Worm (Caenorhabditis elegans) whole organism, late embryonic: ENCODE data around the gene Y54G2A.72.
"Not testable (repeated sequence)": the region's sequence is repeated elsewhere in the genome, so short reads cannot be mapped to it uniquely, and the experiment has no call there.

Experiments used
- C08G9.2 ChIP-seq: sonication (generic microtip); optimal IDR thresholded peaks from 2 replicates; lab custom pipeline; 2016; ENCODE audit warnings: mild to moderate bottlenecking, missing genetic modification characterization, moderate library complexity, missing compliant biosample characterization
- C38D4.7 ChIP-seq: fragments of 200-800 bp; sonication (Bioruptor generic); optimal IDR thresholded peaks from 2 replicates; lab custom pipeline; 2018; ENCODE audit warnings: mild to moderate bottlenecking, missing genetic modification characterization, moderate library complexity, missing compliant biosample characterization
- K02D7.2 ChIP-seq: sonication (generic microtip); optimal IDR thresholded peaks from 2 replicates; lab custom pipeline; 2017; ENCODE audit warnings: mild to moderate bottlenecking, missing genetic modification characterization, missing compliant biosample characterization
- K09A11.1 ChIP-seq: sonication (generic microtip); optimal IDR thresholded peaks from 2 replicates; lab custom pipeline; 2017; ENCODE audit warnings: antibody characterized with exemption, mild to moderate bottlenecking, missing genetic modification characterization, missing compliant biosample characterization; ENCODE audit not compliant: insufficient read depth
- T23F11.4 ChIP-seq: fragments of 200-800 bp; sonication (Bioruptor generic); optimal IDR thresholded peaks from 2 replicates; lab custom pipeline; 2018; ENCODE audit warnings: mild to moderate bottlenecking, missing genetic modification characterization, missing compliant biosample characterization
- Y22D7AL.16 ChIP-seq: sonication (generic microtip); optimal IDR thresholded peaks from 2 replicates; lab custom pipeline; 2016; ENCODE audit warnings: missing genetic modification characterization, missing compliant biosample characterization
- ahr-1 ChIP-seq: sonication (generic microtip); optimal IDR thresholded peaks from 2 replicates; lab custom pipeline; 2016; ENCODE audit warnings: missing genetic modification characterization, missing compliant biosample characterization
- ama-1 ChIP-seq: fragments of 150-350 bp; optimal IDR thresholded peaks from 2 replicates; lab custom pipeline; 2014
- ceh-14 ChIP-seq: sonication (generic microtip); optimal IDR thresholded peaks from 2 replicates; lab custom pipeline; 2016; ENCODE audit warnings: missing genotype, missing genetic modification characterization, missing compliant biosample characterization
- ceh-18 ChIP-seq: sonication (generic microtip); optimal IDR thresholded peaks from 2 replicates; lab custom pipeline; 2016; ENCODE audit warnings: missing genetic modification characterization, missing compliant biosample characterization
- ceh-19 ChIP-seq: fragments of 200-800 bp; sonication (Bioruptor generic); optimal IDR thresholded peaks from 2 replicates; lab custom pipeline; 2018; ENCODE audit warnings: mild to moderate bottlenecking, missing genetic modification characterization, missing compliant biosample characterization
- ceh-22 ChIP-seq: sonication (generic microtip); optimal IDR thresholded peaks from 2 replicates; lab custom pipeline; 2017; ENCODE audit warnings: missing biosample characterization, missing genetic modification characterization
- ceh-24 ChIP-seq: sonication (generic microtip); optimal IDR thresholded peaks from 2 replicates; lab custom pipeline; 2016; ENCODE audit warnings: mild to moderate bottlenecking, missing genetic modification characterization, missing compliant biosample characterization
- ceh-30 ChIP-seq: fragments of 150-350 bp; optimal IDR thresholded peaks from 2 replicates; lab custom pipeline; 2014; ENCODE audit warnings: missing biosample characterization, missing genetic modification characterization
- ceh-31 ChIP-seq: sonication (generic microtip); optimal IDR thresholded peaks from 2 replicates; lab custom pipeline; 2016; ENCODE audit warnings: missing genetic modification characterization, missing compliant biosample characterization
- ceh-48 ChIP-seq: sonication (generic microtip); optimal IDR thresholded peaks from 2 replicates; lab custom pipeline; 2016; ENCODE audit warnings: missing genetic modification characterization, inconsistent platforms, missing compliant biosample characterization
- ceh-6 ChIP-seq: fragments of 200-800 bp; sonication (Bioruptor generic); optimal IDR thresholded peaks from 2 replicates; lab custom pipeline; 2018; ENCODE audit warnings: mild to moderate bottlenecking, missing genetic modification characterization, missing compliant biosample characterization
- che-1 ChIP-seq: sonication (generic microtip); optimal IDR thresholded peaks from 2 replicates; lab custom pipeline; 2016; ENCODE audit warnings: mild to moderate bottlenecking, missing genetic modification characterization, missing compliant biosample characterization
- dve-1 ChIP-seq: sonication (generic microtip); optimal IDR thresholded peaks from 2 replicates; lab custom pipeline; 2017; ENCODE audit warnings: antibody characterized with exemption, mild to moderate bottlenecking, missing genetic modification characterization, missing compliant biosample characterization
- elt-2 ChIP-seq: sonication (generic microtip); optimal IDR thresholded peaks from 2 replicates; lab custom pipeline; 2016; ENCODE audit warnings: missing genetic modification reagents, missing genetic modification characterization, missing compliant biosample characterization
- ets-4 ChIP-seq: sonication (generic microtip); optimal IDR thresholded peaks from 2 replicates; lab custom pipeline; 2016; ENCODE audit warnings: missing genetic modification characterization, missing compliant biosample characterization
- fax-1 ChIP-seq: sonication (generic microtip); optimal IDR thresholded peaks from 2 replicates; lab custom pipeline; 2016; ENCODE audit warnings: missing genotype, missing genetic modification characterization, missing compliant biosample characterization
- gmeb-2 ChIP-seq: sonication (generic microtip); optimal IDR thresholded peaks from 2 replicates; lab custom pipeline; 2016; ENCODE audit warnings: missing genetic modification characterization, inconsistent platforms, missing compliant biosample characterization
- hlh-13 ChIP-seq: fragments of 200-800 bp; sonication (Bioruptor generic); optimal IDR thresholded peaks from 2 replicates; lab custom pipeline; 2018; ENCODE audit warnings: mild to moderate bottlenecking, missing genetic modification characterization, missing compliant biosample characterization
- hlh-15 ChIP-seq: sonication (generic microtip); optimal IDR thresholded peaks from 2 replicates; lab custom pipeline; 2016; ENCODE audit warnings: missing genetic modification characterization, missing compliant biosample characterization
- hlh-30 ChIP-seq: sonication (generic microtip); optimal IDR thresholded peaks from 2 replicates; lab custom pipeline; 2017; ENCODE audit warnings: antibody characterized with exemption, missing genetic modification characterization, missing compliant biosample characterization; ENCODE audit not compliant: insufficient read depth
- lin-11 ChIP-seq: fragments of 200-800 bp; sonication (Bioruptor generic); optimal IDR thresholded peaks from 2 replicates; lab custom pipeline; 2018; ENCODE audit warnings: mild to moderate bottlenecking, missing genetic modification characterization, missing compliant biosample characterization
- madf-2 ChIP-seq: sonication (generic microtip); optimal IDR thresholded peaks from 2 replicates; lab custom pipeline; 2017; ENCODE audit warnings: missing genetic modification characterization, missing compliant biosample characterization
- nhr-11 ChIP-seq: fragments of 150-350 bp; optimal IDR thresholded peaks from 2 replicates; lab custom pipeline; 2014; ENCODE audit warnings: missing biosample characterization, missing genetic modification characterization
- nhr-232 ChIP-seq: sonication (generic microtip); optimal IDR thresholded peaks from 2 replicates; lab custom pipeline; 2016; ENCODE audit warnings: missing genetic modification characterization, missing compliant biosample characterization
- pat-9 ChIP-seq: fragments of 200-800 bp; sonication (Bioruptor generic); optimal IDR thresholded peaks from 2 replicates; lab custom pipeline; 2018; ENCODE audit warnings: mild to moderate bottlenecking, missing genetic modification characterization, moderate library complexity, missing compliant biosample characterization
- pax-1 ChIP-seq: fragments of 150-350 bp; optimal IDR thresholded peaks from 2 replicates; lab custom pipeline; 2014; ENCODE audit warnings: missing biosample characterization, missing genetic modification characterization
- pha-2 ChIP-seq: sonication (generic microtip); optimal IDR thresholded peaks from 2 replicates; lab custom pipeline; 2017; ENCODE audit warnings: mild to moderate bottlenecking, missing genetic modification characterization, missing compliant biosample characterization
- pqm-1 ChIP-seq: sonication (generic microtip); optimal IDR thresholded peaks from 2 replicates; lab custom pipeline; 2016; ENCODE audit warnings: missing genetic modification characterization, missing compliant biosample characterization
- ref-2 ChIP-seq: sonication (generic microtip); optimal IDR thresholded peaks from 2 replicates; lab custom pipeline; 2016; ENCODE audit warnings: missing genetic modification characterization, missing compliant biosample characterization
- sdc-2 ChIP-seq: sonication (generic microtip); optimal IDR thresholded peaks from 2 replicates; lab custom pipeline; 2016; ENCODE audit warnings: missing genotype, missing genetic modification characterization, missing compliant biosample characterization
- sox-2 ChIP-seq: fragments of 200-800 bp; sonication (Bioruptor generic); IDR thresholded peaks from 2 replicates; pipeline ENCODE4 v1.3.6; 2022; ENCODE audit warnings: missing genetic modification reagents, missing genetic modification characterization, missing compliant biosample characterization
- tbx-2 ChIP-seq: sonication (generic microtip); optimal IDR thresholded peaks from 2 replicates; lab custom pipeline; 2016; ENCODE audit warnings: missing genetic modification characterization, missing compliant biosample characterization
- tbx-7 ChIP-seq: sonication (generic microtip); optimal IDR thresholded peaks from 2 replicates; lab custom pipeline; 2016; ENCODE audit warnings: missing genotype, missing genetic modification characterization, missing compliant biosample characterization
- ttx-3 ChIP-seq: sonication (generic microtip); optimal IDR thresholded peaks from 2 replicates; lab custom pipeline; 2016; ENCODE audit warnings: missing genetic modification reagents, missing genetic modification characterization, missing compliant biosample characterization
- unc-86 ChIP-seq: sonication (generic microtip); optimal IDR thresholded peaks from 2 replicates; lab custom pipeline; 2016; ENCODE audit warnings: missing genetic modification characterization, missing compliant biosample characterization
- zip-5 ChIP-seq: sonication (generic microtip); optimal IDR thresholded peaks from 2 replicates; lab custom pipeline; 2016; ENCODE audit warnings: missing genetic modification characterization, missing compliant biosample characterization
- ztf-16 ChIP-seq: sonication (generic microtip); optimal IDR thresholded peaks from 2 replicates; lab custom pipeline; 2017; ENCODE audit warnings: missing genetic modification characterization, missing compliant biosample characterization

Y54G2A.72 gene

DNA sequence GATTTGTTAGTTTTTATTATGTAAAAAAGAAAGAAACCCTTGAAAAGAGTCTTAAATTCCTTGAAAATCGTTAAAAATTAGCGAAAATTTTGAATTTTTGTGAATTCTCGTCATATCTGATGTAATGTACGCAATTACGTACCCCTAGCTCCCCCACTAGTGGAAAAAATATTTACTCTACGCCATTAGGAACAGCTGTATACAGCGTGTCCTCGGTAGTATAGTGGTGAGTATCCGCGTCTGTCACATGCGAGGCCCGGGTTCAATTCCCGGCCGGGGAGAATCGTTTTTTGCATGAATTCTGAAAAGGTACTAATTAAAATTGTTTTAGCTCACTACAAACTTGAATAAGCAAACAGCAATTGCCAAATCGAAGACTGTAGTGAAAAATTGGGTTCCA, 21.9 kb downstream of the Y54G2A.72 start:
- no peak for TF ChIP-seq hlh-13

DNA sequence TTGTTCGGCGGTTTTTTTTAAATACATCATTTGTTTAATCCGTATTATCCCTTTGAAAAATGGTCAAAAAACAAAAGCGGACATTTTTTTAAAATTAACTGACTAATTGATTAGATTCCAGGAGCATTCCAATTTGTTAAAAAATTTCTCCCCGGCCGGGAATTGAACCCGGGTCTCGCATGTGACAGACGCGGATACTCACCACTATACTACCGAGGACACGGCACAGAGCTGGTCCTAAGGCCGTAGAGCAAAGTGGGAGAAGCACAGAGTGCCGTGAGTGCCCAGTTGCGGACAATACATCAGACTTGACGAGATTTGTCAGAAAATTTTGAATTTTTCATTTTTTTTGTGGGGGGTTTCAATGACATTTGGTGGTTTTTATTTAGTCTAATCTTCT, 23.1 kb downstream of the Y54G2A.72 start:
- no peak for TF ChIP-seq ceh-6
- peak; percentile 54 for TF ChIP-seq hlh-30 (tag; lab: Kevin White, UChicago)
- TF ChIP-seq C08G9.2 = peak; percentile 15

DNA sequence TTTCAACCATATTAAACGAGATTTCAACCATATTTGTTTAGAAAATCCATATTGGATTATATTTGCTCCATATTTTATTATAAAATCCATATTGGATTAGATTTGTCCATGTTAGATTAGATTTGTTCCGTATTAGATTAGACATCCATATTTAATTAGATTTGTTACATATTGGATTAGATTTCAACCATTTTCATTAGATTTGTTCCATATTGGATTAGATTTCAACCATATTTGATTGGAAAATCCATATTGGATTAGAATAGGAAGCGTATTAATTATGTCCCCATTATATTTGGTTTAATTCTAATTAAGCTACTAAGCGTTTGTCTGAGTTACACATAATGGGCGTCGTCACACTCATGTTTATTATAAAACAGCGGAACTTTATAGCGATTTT, 23.6 kb downstream of the Y54G2A.72 start, which contains the start of gene Y54G2A.44:
Gene Y54G2A.44, plus strand, starts transcription at position 301 of the 400 bp plus-strand sequence.
- not testable (repeated sequence) for TF ChIP-seq ceh-31; ceh-22 (tag; lab: Kevin White, UChicago); ceh-24 (tag; lab: Kevin White, UChicago)
- TF ChIP-seq, all 69 proteins: peak for 0; not testable (repeated sequence) for 69

DNA sequence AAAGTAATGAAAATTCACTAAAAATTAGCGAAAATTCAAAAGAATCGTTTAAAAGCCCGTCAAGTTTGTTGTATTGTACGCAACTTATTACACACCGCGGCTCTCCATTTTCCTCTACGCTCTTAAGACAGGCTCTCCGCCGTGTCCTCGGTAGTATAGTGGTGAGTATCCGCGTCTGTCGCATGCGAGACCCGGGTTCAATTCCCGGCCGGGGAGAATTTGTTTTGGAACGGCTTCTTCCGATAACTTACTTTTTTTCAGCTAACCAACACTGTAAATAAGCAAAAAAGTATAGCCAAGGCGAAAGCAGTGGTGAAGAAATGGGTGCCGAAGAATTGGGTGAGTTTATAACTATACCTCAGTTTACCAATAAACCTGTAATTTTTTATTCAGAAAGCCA, 24.3 kb downstream of the Y54G2A.72 start:
- TF ChIP-seq C38D4.7 (GFP tag; lab: Kevin White, UChicago) (peak; percentile 32), ceh-6 (peak; percentile 38), nhr-232 (tag; lab: Kevin White, UChicago) (peak; percentile 29), ets-4 (tag; lab: Kevin White, UChicago) (no peak), ztf-16 (tag; lab: Kevin White, UChicago) (no peak), tbx-2 (tag; lab: Kevin White, UChicago) (peak; percentile 7), ceh-30 (no peak), gmeb-2 (tag; lab: Kevin White, UChicago) (peak; percentile 14), sox-2 (GFP tag; lab: Robert Waterston, UW) (no peak), ceh-14 (tag; lab: Kevin White, UChicago) (no peak), che-1 (tag; lab: Kevin White, UChicago) (peak; percentile 4), C08G9.2 (peak; percentile 46), hlh-15 (tag; lab: Kevin White, UChicago) (no peak), pat-9 (tag; lab: Kevin White, UChicago) (no peak), ceh-48 (tag; lab: Kevin White, UChicago) (no peak)

DNA sequence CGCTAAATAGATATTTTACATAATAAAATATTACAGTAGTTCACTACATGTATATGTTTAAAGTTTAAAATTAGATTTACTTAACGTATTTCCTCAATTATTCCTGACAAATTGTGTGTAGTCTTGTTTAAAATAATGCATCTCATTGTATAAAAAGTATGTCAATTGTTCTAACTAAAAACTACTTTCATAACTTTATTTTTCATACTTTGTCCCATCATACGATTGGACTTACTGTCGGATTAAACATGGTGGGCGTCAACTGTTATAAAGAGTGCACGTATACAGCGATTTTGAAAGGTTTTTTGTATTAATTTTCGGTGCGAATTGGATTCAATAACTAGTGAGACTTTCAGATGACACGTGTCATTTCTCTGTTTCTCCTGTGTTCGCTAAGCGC, 25.7 kb downstream of the Y54G2A.72 start, which contains the start of gene Y54G2A.32:
Gene Y54G2A.32, plus strand, starts transcription at position 301 of the 400 bp plus-strand sequence.
- TF ChIP-seq lin-11 (tag; lab: Kevin White, UChicago) = no peak
- TF ChIP-seq ttx-3 = no peak
- no peak for TF ChIP-seq pax-1
- no peak for TF ChIP-seq fax-1 (tag; lab: Kevin White, UChicago)
- no peak for TF ChIP-seq ceh-19
- TF ChIP-seq hlh-13 = no peak
- no peak for TF ChIP-seq ceh-6
- TF ChIP-seq ama-1 (lab: Kevin White, UChicago) = no peak

DNA sequence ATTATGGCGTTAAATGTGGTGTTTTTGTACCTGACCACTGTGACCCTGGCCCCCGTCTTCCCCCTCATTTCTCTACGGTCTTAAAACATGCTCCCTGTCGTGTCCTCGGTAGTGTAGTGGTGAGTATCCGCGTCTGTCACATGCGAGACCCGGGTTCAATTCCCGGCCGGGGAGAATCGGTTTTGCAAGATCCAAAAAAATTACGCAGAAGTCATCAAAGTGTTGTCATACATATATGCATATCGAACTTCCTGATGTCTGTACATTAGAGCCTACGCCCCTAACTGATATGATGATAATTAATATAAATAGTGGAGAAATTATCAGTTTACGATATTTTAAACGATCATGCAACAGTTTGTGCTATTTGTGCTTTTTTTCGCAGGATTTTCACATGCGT, 27.6 kb downstream of the Y54G2A.72 start, which contains the start of gene Y54G2A.45:
Gene Y54G2A.45, plus strand, starts transcription at position 333 of the 400 bp plus-strand sequence.
- TF ChIP-seq pha-2 (tag; lab: Kevin White, UChicago) (no peak), Y22D7AL.16 (tag; lab: Kevin White, UChicago) (peak; percentile 49), unc-86 (tag; lab: Kevin White, UChicago) (peak; percentile 51), ahr-1 (tag; lab: Kevin White, UChicago) (peak; percentile 10), elt-2 (peak; percentile 88), T23F11.4 (GFP tag; lab: Kevin White, UChicago) (peak; percentile 17), nhr-11 (tag; lab: Kevin White, UChicago) (no peak), ceh-18 (tag; lab: Kevin White, UChicago) (peak; percentile 32), zip-5 (tag; lab: Kevin White, UChicago) (no peak), ref-2 (tag; lab: Kevin White, UChicago) (peak; percentile 46), nhr-232 (tag; lab: Kevin White, UChicago) (peak; percentile 47), pqm-1 (tag; lab: Kevin White, UChicago) (peak; percentile 43), ama-1 (lab: Kevin White, UChicago) (no peak), ztf-16 (tag; lab: Kevin White, UChicago) (peak; percentile 43), pat-9 (tag; lab: Kevin White, UChicago) (peak; percentile 39), K02D7.2 (peak; percentile 46), dve-1 (tag; lab: Kevin White, UChicago) (peak; percentile 75), sdc-2 (tag; lab: Kevin White, UChicago) (peak; percentile 66), che-1 (tag; lab: Kevin White, UChicago) (peak; percentile 31), tbx-2 (tag; lab: Kevin White, UChicago) (peak; percentile 44), ets-4 (tag; lab: Kevin White, UChicago) (no peak), ttx-3 (peak; percentile 37), K09A11.1 (tag; lab: Kevin White, UChicago) (peak; percentile 5), madf-2 (tag; lab: Kevin White, UChicago) (peak; percentile 6), tbx-7 (tag; lab: Kevin White, UChicago) (peak; percentile 26)
